Fruit fly (Drosophila melanogaster): ENCODE data around the gene jar.

- TF ChIP-seq psq (optimal IDR thresholded peaks at IDR 0.05) (no peak), insv (optimal IDR thresholded peaks at IDR 0.05) (no peak), Myc (optimal IDR thresholded peaks at IDR 0.05) (no peak), ttk (optimal IDR thresholded peaks at IDR 0.05) (no peak), h (optimal IDR thresholded peaks at IDR 0.05) (no peak)
Observed at dm6 chr3R:24218565-24218964, 52.5 kb downstream of the jar start, which contains the start of gene CG17786.
